Fruit fly (Drosophila melanogaster) Kc167 (cell line): Measurements from ENCODE around the gene Srx.

Experiments used
- Myc ChIP-seq: fragments of >200 bp; optimal IDR thresholded peaks from 2 replicates; lab custom pipeline; 2017; ENCODE audit warnings: missing external identifiers
- Sin3A ChIP-seq: fragments of >200 bp; optimal IDR thresholded peaks from 2 replicates; lab custom pipeline; 2018; ENCODE audit warnings: missing external identifiers
- h ChIP-seq: fragments of >200 bp; optimal IDR thresholded peaks from 3 replicates; lab custom pipeline; 2018; ENCODE audit warnings: missing external identifiers
- insv ChIP-seq: fragments of >200 bp; optimal IDR thresholded peaks from 3 replicates; lab custom pipeline; 2018; ENCODE audit warnings: missing external identifiers
- psq ChIP-seq: fragments of >200 bp; optimal IDR thresholded peaks from 2 replicates; lab custom pipeline; 2017; ENCODE audit warnings: missing external identifiers
- ttk ChIP-seq: sonication (Bioruptor generic); optimal IDR thresholded peaks from 2 replicates; lab custom pipeline; 2017; ENCODE audit warnings: missing external identifiers

DNA sequence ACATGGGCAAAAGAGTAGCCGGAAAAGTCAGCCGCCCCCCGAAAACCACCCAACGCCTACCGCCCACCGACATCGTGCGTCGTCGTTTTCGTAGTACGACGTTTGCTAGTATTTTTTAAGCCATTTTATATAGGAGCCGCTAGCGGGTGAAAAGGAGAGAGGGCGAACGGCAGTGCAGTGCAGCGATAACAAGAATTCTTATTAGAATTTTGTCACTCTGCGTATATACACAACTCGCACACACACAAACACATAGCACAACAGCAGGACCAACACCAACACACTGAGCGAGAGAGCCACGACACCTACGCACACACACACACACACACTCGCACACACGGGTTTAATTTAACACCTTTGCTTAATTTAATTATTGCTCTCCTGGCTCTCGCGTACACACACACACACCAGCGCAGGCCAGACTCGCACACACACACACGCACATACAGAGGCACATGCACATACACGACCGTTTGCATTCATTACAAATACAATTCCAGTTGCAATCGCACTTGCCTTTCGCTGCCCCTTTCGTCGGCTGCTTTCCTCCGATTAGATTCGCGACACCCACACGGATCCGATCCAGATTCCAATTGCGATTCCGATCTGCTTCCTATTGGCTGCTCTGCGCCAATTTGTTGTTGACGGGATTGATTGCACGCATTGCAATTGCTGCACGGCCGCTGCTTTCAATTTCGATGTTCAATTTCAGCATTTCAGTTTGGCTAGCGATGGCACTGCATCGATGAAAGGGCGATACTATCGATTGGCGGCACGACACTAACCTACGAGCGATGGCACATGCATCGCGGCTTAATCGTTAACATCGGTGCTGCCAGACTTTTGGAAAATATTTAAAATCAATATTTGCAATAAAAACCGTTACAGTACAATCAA is 29.7 kb upstream of the Srx start, which contains the start of gene Socs16D:
- TF ChIP-seq ttk (no peak), psq (lab: Kevin White, UChicago) (no peak), h (lab: Kevin White, UChicago) (no peak), insv (peak; percentile 100), Myc (lab: Kevin White, UChicago) (no peak), Sin3A (lab: Kevin White, UChicago) (no peak)
